Fruit fly (Drosophila melanogaster) whole organism, embryonic: ENCODE results near the gene CG13484.

ENCODE experiments used
- Ada2b ChIP-seq: fragments of 200-800 bp; sonication (Bioruptor generic); IDR thresholded peaks from 2 replicates; pipeline ENCODE4 v1.3.6; 2022; ENCODE audit warnings: missing biosample characterization, missing genetic modification characterization
- B-H2 ChIP-seq: fragments of 200-800 bp; sonication (Bioruptor generic); optimal IDR thresholded peaks from 2 replicates; lab custom pipeline; 2018; ENCODE audit warnings: missing biosample characterization, mild to moderate bottlenecking, missing genetic modification characterization
- CG10321 ChIP-seq: fragments of 200-800 bp; sonication (Bioruptor generic); IDR thresholded peaks from 2 replicates; pipeline ENCODE4 v1.3.6; 2022; ENCODE audit warnings: missing biosample characterization, missing genetic modification characterization
- CG10543 ChIP-seq: fragments of 200-800 bp; sonication (Bioruptor generic); optimal IDR thresholded peaks from 3 replicates; lab custom pipeline; 2017; ENCODE audit warnings: missing biosample characterization, mild to moderate bottlenecking, missing genetic modification characterization, moderate library complexity
- CG14965 ChIP-seq: fragments of 200-800 bp; sonication (Bioruptor generic); optimal IDR thresholded peaks from 2 replicates; lab custom pipeline; 2016; ENCODE audit warnings: missing biosample characterization, missing genetic modification characterization, borderline replicate concordance
- CG2116 ChIP-seq: fragments of 200-800 bp; sonication (Bioruptor generic); optimal IDR thresholded peaks from 3 replicates; lab custom pipeline; 2018; ENCODE audit warnings: missing biosample characterization, mild to moderate bottlenecking, missing genetic modification characterization
- CG2875 ChIP-seq: fragments of 200-800 bp; sonication (Bioruptor generic); optimal IDR thresholded peaks from 2 replicates; lab custom pipeline; 2017; ENCODE audit warnings: missing biosample characterization, mild to moderate bottlenecking, missing genetic modification characterization, missing genetic modification reagents
- CG3726 ChIP-seq: fragments of 200-800 bp; sonication (Bioruptor generic); IDR thresholded peaks from 3 replicates; pipeline ENCODE4, ENCODE4 v1.3.6; 2022; ENCODE audit warnings: missing biosample characterization, missing genetic modification characterization
- CG3995 ChIP-seq: fragments of 200-800 bp; sonication (Bioruptor generic); optimal IDR thresholded peaks from 3 replicates; lab custom pipeline; 2016; ENCODE audit warnings: missing biosample characterization, missing genetic modification characterization
- CG6654 ChIP-seq: fragments of 200-800 bp; sonication (Bioruptor generic); optimal IDR thresholded peaks from 2 replicates; lab custom pipeline; 2017; ENCODE audit warnings: missing biosample characterization, mild to moderate bottlenecking, missing genetic modification characterization
- CG7372 ChIP-seq: fragments of 200-800 bp; sonication (Bioruptor generic); IDR thresholded peaks from 2 replicates; pipeline ENCODE4 v1.3.6; 2022; ENCODE audit warnings: missing biosample characterization, missing genetic modification characterization
- Hand ChIP-seq: fragments of 200-800 bp; sonication (Bioruptor generic); optimal IDR thresholded peaks from 2 replicates; lab custom pipeline; 2017; ENCODE audit warnings: mild to moderate bottlenecking, missing biosample characterization, missing genetic modification reagents, missing genetic modification characterization
- Nf-YC ChIP-seq: fragments of 200-800 bp; optimal IDR thresholded peaks from 3 replicates; lab custom pipeline; 2019; ENCODE audit warnings: missing biosample characterization, mild to moderate bottlenecking, missing genetic modification characterization, moderate library complexity
- dan ChIP-seq: fragments of 200-800 bp; sonication (Bioruptor generic); IDR thresholded peaks from 2 replicates; pipeline ENCODE4 v1.3.6; 2022; ENCODE audit warnings: missing biosample characterization, missing genetic modification characterization
- exex ChIP-seq: fragments of 200-800 bp; sonication (Bioruptor generic); optimal IDR thresholded peaks from 4 replicates; lab custom pipeline; 2018; ENCODE audit warnings: missing biosample characterization, mild to moderate bottlenecking, missing genetic modification characterization, moderate library complexity

Gene CG13484

dm6 chr3L:14002524-14003135 is 50.2 kb downstream of the CG13484 start (continued):
- TF ChIP-seq CG7372 (GFP tag; lab: Robert Waterston, UW) (no peak), CG10321 (GFP tag; lab: Robert Waterston, UW) (peak; percentile 99), B-H2 (peak; percentile 58), dan (GFP tag; lab: Robert Waterston, UW) (no peak), exex (tag; lab: Kevin White, UChicago) (peak; percentile 50), CG14965 (GFP tag; lab: Kevin White, UChicago) (no peak), CG3995 (GFP tag; lab: Kevin White, UChicago) (no peak), CG2116 (no peak), CG6654 (no peak), Hand (GFP tag; lab: Kevin White, UChicago) (no peak), Ada2b (GFP tag; lab: Robert Waterston, UW) (no peak), CG10543 (GFP tag; lab: Kevin White, UChicago) (peak; percentile 66), CG2875 (GFP tag; lab: Kevin White, UChicago) (no peak), Nf-YC (tag; lab: Kevin White, UChicago) (peak; percentile 30), CG3726 (GFP tag; lab: Robert Waterston, UW) (no peak)
- TF ChIP-seq, all 482 proteins: peak for 99
